Worm (Caenorhabditis elegans): ENCODE data around the gene W07A12.4.

The W07A12.4 gene

DNA sequence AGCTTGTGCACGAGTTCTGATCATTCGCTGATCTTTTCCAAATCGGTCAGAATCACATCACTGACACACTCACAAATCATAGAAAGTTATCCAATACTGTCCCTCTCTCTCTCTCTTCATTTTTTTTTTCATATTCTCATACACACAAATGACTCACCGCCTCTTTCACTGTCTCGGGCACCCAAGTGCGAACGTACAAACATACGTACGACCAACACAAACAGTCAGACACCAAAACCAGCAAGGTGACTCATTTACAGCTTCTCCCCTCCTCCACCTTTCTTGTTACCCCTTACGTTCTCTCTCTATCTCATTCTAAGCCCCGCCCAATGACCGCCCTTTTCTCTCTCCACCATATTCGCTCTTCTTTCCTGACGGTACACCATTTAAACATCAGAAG is 19.1 kb upstream of the W07A12.4 start:
- TF ChIP-seq dve-1 (tag; optimal IDR thresholded peaks at IDR 0.05) (no peak), ceh-18 (tag; optimal IDR thresholded peaks at IDR 0.05) (no peak)

DNA sequence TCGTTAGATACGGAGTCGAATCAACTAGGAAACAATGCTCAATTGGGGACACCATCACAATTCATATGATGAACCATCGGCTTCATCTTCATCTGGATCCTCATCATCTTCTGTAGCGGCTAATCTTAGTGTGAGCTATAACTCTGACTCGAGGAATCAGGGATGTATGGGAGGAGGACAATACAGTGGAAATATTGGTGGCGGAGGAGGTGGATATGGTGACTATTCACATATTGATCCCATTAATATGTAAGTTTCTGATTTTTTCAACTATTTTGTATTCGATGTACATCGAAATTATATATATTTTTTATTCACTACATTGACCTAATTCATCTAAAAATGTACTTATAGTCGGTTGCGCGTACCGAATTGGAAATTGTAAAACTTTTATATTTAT is 18.7 kb upstream of the W07A12.4 start:
- TF ChIP-seq odd-2 (tag; optimal IDR thresholded peaks at IDR 0.05), result no peak
- no peak for TF ChIP-seq unc-86 (tag; optimal IDR thresholded peaks at IDR 0.05)
- TF ChIP-seq C08G9.2 (tag; optimal IDR thresholded peaks at IDR 0.05), result no peak
- TF ChIP-seq ceh-18 (tag; optimal IDR thresholded peaks at IDR 0.05), result no peak
- TF ChIP-seq syd-9 (tag; optimal IDR thresholded peaks at IDR 0.05), result no peak
- no peak for TF ChIP-seq zip-5 (tag; optimal IDR thresholded peaks at IDR 0.05)
- TF ChIP-seq ahr-1 (tag; optimal IDR thresholded peaks at IDR 0.05), result no peak
- no peak for TF ChIP-seq K09A11.1 (tag; optimal IDR thresholded peaks at IDR 0.05; ENCODE audit: insufficient read depth)
- TF ChIP-seq elt-4 (tag; optimal IDR thresholded peaks at IDR 0.05), result no peak
- no peak for TF ChIP-seq pag-3 (tag; optimal IDR thresholded peaks at IDR 0.05; ENCODE audit: borderline replicate concordance)
- TF ChIP-seq fkh-6 (tag; optimal IDR thresholded peaks at IDR 0.05), result no peak
- no peak for TF ChIP-seq elt-2 (tag; optimal IDR thresholded peaks at IDR 0.05)
- no peak for TF ChIP-seq T23F11.4 (GFP tag; optimal IDR thresholded peaks at IDR 0.05)
- no peak for TF ChIP-seq sox-4 (tag; optimal IDR thresholded peaks at IDR 0.05)
- TF ChIP-seq sox-2 (GFP tag; IDR thresholded peaks at IDR 0.05), result no peak
- no peak for TF ChIP-seq dmd-4 (tag; optimal IDR thresholded peaks at IDR 0.05; ENCODE audit: borderline replicate concordance)
- no peak for TF ChIP-seq tbx-2 (tag; optimal IDR thresholded peaks at IDR 0.05)
- TF ChIP-seq ceh-34 (tag; optimal IDR thresholded peaks at IDR 0.05), result no peak
- TF ChIP-seq unc-3 (GFP tag; conservative IDR thresholded peaks at IDR 0.05), result no peak
- no peak for TF ChIP-seq unc-3 (tag; optimal IDR thresholded peaks at IDR 0.05)

DNA sequence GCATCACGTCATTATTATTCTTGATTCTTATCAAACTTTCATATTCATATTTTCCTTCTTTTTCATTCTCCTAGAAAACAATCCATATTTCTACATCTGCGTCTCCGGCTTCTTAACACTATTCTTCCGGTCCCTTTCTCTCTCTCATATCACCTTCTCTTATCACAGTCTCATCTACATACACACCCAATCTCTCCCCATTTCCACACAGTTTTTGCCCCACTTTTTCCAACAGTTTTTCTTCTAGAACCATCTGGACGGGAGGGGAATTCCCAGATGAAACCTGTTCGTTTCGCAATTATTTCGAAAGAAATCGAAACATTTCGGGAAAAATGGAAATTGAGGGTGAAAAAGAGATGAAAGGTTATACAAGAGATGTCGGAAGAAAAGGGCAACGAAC is 17.9 kb upstream of the W07A12.4 start:
- TF ChIP-seq syd-9 (tag; optimal IDR thresholded peaks at IDR 0.05) (no peak), C38D4.7 (GFP tag; optimal IDR thresholded peaks at IDR 0.05) (no peak), pat-9 (tag; optimal IDR thresholded peaks at IDR 0.05) (no peak), ceh-30 (tag; optimal IDR thresholded peaks at IDR 0.05) (no peak), elt-2 (tag; optimal IDR thresholded peaks at IDR 0.05) (peak; percentile 75), C08G9.2 (tag; optimal IDR thresholded peaks at IDR 0.05) (no peak), elt-4 (tag; optimal IDR thresholded peaks at IDR 0.05) (no peak)

DNA sequence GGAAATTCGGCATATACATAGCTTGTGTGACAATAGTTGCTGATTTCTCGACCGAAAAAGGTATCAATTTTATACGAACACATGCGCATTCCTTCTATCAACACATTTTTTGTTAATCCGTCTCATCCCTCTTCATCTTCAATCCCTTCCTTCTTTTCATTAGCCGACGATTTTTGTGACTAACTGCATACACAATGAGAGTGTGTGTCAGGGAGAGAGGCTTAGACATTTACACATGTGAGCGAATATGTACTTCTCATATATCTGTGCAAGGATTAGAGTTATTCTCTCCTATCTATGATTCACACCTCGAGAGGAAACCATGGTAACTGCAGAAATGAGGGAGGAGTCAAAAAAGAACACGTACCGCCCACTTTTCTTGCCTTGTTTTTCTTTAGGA is 15.7 kb upstream of the W07A12.4 start:
- no peak for TF ChIP-seq ttx-3 (tag; optimal IDR thresholded peaks at IDR 0.05)
- TF ChIP-seq ref-2 (tag; optimal IDR thresholded peaks at IDR 0.05), result no peak
- TF ChIP-seq tbx-7 (tag; optimal IDR thresholded peaks at IDR 0.05), result no peak
- TF ChIP-seq pha-2 (tag; optimal IDR thresholded peaks at IDR 0.05), result no peak
- no peak for TF ChIP-seq sox-2 (GFP tag; IDR thresholded peaks at IDR 0.05)
- no peak for TF ChIP-seq F13H6.1 (tag; optimal IDR thresholded peaks at IDR 0.05)
- TF ChIP-seq elt-4 (tag; optimal IDR thresholded peaks at IDR 0.05), result no peak
- no peak for TF ChIP-seq ama-1 (optimal IDR thresholded peaks at IDR 0.05)
- TF ChIP-seq lin-11 (tag; optimal IDR thresholded peaks at IDR 0.05), result no peak
- no peak for TF ChIP-seq hlh-15 (tag; optimal IDR thresholded peaks at IDR 0.05)
- no peak for TF ChIP-seq che-1 (tag; optimal IDR thresholded peaks at IDR 0.05)
- no peak for TF ChIP-seq pag-3 (tag; optimal IDR thresholded peaks at IDR 0.05; ENCODE audit: borderline replicate concordance)
- TF ChIP-seq fkh-10 (GFP tag; optimal IDR thresholded peaks at IDR 0.05), result no peak

DNA sequence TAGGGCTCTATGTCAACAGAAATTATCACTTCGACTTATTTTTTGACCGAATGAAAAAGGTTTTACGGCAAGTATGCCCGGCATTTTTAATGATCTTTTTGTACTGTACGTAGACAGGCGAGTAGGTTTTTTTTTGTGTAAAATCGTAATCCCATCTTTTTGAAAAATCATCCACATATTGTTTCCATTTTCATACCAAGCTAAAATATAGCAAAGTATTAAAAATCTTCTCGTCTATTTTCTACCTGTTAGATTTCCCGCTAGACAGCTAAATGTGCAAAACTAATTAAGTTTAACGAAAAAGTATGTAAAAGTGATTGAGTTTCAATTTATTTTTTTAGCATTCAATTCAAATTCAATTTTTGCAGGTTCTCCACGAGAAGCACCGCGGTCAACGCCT is 14.7 kb upstream of the W07A12.4 start, which contains the start of gene C16D2.1:
TSS of gene C16D2.1 (plus strand) at position 301 of the 400 bp plus-strand sequence.
- TF ChIP-seq ceh-24 (tag; optimal IDR thresholded peaks at IDR 0.05) (no peak), C38D4.7 (GFP tag; optimal IDR thresholded peaks at IDR 0.05) (no peak), dmd-4 (tag; optimal IDR thresholded peaks at IDR 0.05; ENCODE audit: borderline replicate concordance) (no peak), ceh-48 (tag; optimal IDR thresholded peaks at IDR 0.05) (no peak), ceh-34 (tag; optimal IDR thresholded peaks at IDR 0.05) (no peak)
